Fruit fly (Drosophila melanogaster) whole organism, embryonic: ENCODE data around the gene CG8281.

Source experiments
- BtbVII ChIP-seq: fragments of 200-800 bp; sonication (Bioruptor generic); optimal IDR thresholded peaks from 3 replicates; lab custom pipeline; 2017; ENCODE audit warnings: missing biosample characterization, mild to moderate bottlenecking, missing genetic modification characterization
- CG10209 ChIP-seq: fragments of 200-800 bp; sonication (Bioruptor generic); optimal IDR thresholded peaks from 3 replicates; lab custom pipeline; 2017; ENCODE audit warnings: missing biosample characterization, mild to moderate bottlenecking, missing genetic modification characterization, missing genetic modification reagents
- CG11560 ChIP-seq: fragments of 200-800 bp; sonication (Bioruptor generic); IDR thresholded peaks from 3 replicates; pipeline ENCODE4 v1.3.6; 2022; ENCODE audit warnings: missing biosample characterization, missing genetic modification characterization
- CG12155 ChIP-seq: fragments of 200-800 bp; sonication (Bioruptor generic); optimal IDR thresholded peaks from 3 replicates; lab custom pipeline; 2016; ENCODE audit warnings: missing biosample characterization, missing genetic modification characterization
- CG13296 ChIP-seq: fragments of 200-800 bp; sonication (Bioruptor generic); optimal IDR thresholded peaks from 3 replicates; lab custom pipeline; 2018; ENCODE audit warnings: missing biosample characterization, mild to moderate bottlenecking, missing genetic modification characterization
- CG13624 ChIP-seq: fragments of 200-800 bp; sonication (Bioruptor generic); optimal IDR thresholded peaks from 2 replicates; lab custom pipeline; 2016; ENCODE audit warnings: missing biosample characterization, missing genetic modification characterization
- CG14667 ChIP-seq: fragments of 200-800 bp; sonication (Bioruptor generic); IDR thresholded peaks from 2 replicates; pipeline ENCODE4 v1.3.6; 2022; ENCODE audit warnings: missing biosample characterization, missing genetic modification characterization
- CG15269 ChIP-seq: fragments of 200-800 bp; sonication (Bioruptor generic); optimal IDR thresholded peaks from 2 replicates; lab custom pipeline; 2018; ENCODE audit warnings: missing biosample characterization, mild to moderate bottlenecking, missing genetic modification characterization, moderate library complexity
- CG16779 ChIP-seq: fragments of 200-800 bp; sonication (Bioruptor generic); IDR thresholded peaks from 2 replicates; pipeline ENCODE4 v1.3.6; 2022; ENCODE audit warnings: missing biosample characterization, missing genetic modification characterization
- CG17359 ChIP-seq: fragments of 200-800 bp; sonication (Bioruptor generic); optimal IDR thresholded peaks from 3 replicates; lab custom pipeline; 2018; ENCODE audit warnings: missing biosample characterization, mild to moderate bottlenecking, missing genetic modification characterization, moderate library complexity
- CG17568 ChIP-seq: fragments of 200-800 bp; sonication (Bioruptor generic); optimal IDR thresholded peaks from 2 replicates; lab custom pipeline; 2018; ENCODE audit warnings: missing biosample characterization, mild to moderate bottlenecking, missing genetic modification characterization, moderate library complexity
- CG18262 ChIP-seq: fragments of 200-800 bp; optimal IDR thresholded peaks from 3 replicates; lab custom pipeline; 2019; ENCODE audit warnings: missing biosample characterization, mild to moderate bottlenecking, missing genetic modification characterization, moderate library complexity
- CG1832 ChIP-seq: fragments of 200-800 bp; sonication (Bioruptor generic); optimal IDR thresholded peaks from 2 replicates; lab custom pipeline; 2017; ENCODE audit warnings: missing biosample characterization, mild to moderate bottlenecking, missing genetic modification characterization, inconsistent platforms
- CG18476 ChIP-seq: fragments of 200-800 bp; sonication (Bioruptor generic); optimal IDR thresholded peaks from 2 replicates; lab custom pipeline; 2016; ENCODE audit warnings: missing biosample characterization, mild to moderate bottlenecking, missing genetic modification characterization
- CG30431 ChIP-seq: fragments of 200-800 bp; sonication (Bioruptor generic); optimal IDR thresholded peaks from 2 replicates; lab custom pipeline; 2017; ENCODE audit warnings: missing biosample characterization, missing genetic modification characterization
- CG3838 ChIP-seq: fragments of 200-800 bp; sonication (Bioruptor generic); optimal IDR thresholded peaks from 3 replicates; lab custom pipeline; 2016; ENCODE audit warnings: missing biosample characterization, missing genetic modification characterization
- CG42726 ChIP-seq: fragments of 200-800 bp; sonication (Bioruptor generic); IDR thresholded peaks from 2 replicates; pipeline ENCODE4 v1.3.6; 2022; ENCODE audit warnings: missing biosample characterization, missing genetic modification characterization; ENCODE audit not compliant: partially characterized antibody
- CG4730 ChIP-seq: fragments of 200-800 bp; sonication (Bioruptor generic); IDR thresholded peaks from 2 replicates; pipeline ENCODE4 v1.3.6; 2022; ENCODE audit warnings: missing biosample characterization, missing genetic modification characterization
- CG8359 ChIP-seq: fragments of 200-800 bp; sonication (Bioruptor generic); optimal IDR thresholded peaks from 2 replicates; lab custom pipeline; 2017; ENCODE audit warnings: missing biosample characterization, mild to moderate bottlenecking, missing genetic modification characterization, borderline replicate concordance
- CG9727 ChIP-seq: fragments of 200-800 bp; sonication (Bioruptor generic); optimal IDR thresholded peaks from 3 replicates; lab custom pipeline; 2017; ENCODE audit warnings: missing biosample characterization, mild to moderate bottlenecking, missing genetic modification characterization
- CrebB ChIP-seq: fragments of 200-800 bp; sonication (Bioruptor generic); optimal IDR thresholded peaks from 3 replicates; lab custom pipeline; 2018; ENCODE audit warnings: missing biosample characterization, mild to moderate bottlenecking, missing genetic modification characterization
- D19A ChIP-seq: fragments of 200-800 bp; optimal IDR thresholded peaks from 3 replicates; lab custom pipeline; 2019; ENCODE audit warnings: missing biosample characterization, mild to moderate bottlenecking, missing genetic modification characterization, moderate library complexity
- Dad ChIP-seq: fragments of 200-800 bp; sonication (Bioruptor generic); optimal IDR thresholded peaks from 3 replicates; lab custom pipeline; 2016; ENCODE audit warnings: missing biosample characterization, missing genetic modification characterization
- Dll ChIP-seq: fragments of 200-800 bp; sonication (Bioruptor generic); IDR thresholded peaks from 4 replicates; pipeline ENCODE4 v1.3.6; 2022; ENCODE audit warnings: missing biosample characterization, missing genetic modification characterization; ENCODE audit not compliant: partially characterized antibody
- Drgx ChIP-seq: fragments of 200-800 bp; sonication (Bioruptor generic); IDR thresholded peaks from 2 replicates; pipeline ENCODE4 v1.3.6; 2022; ENCODE audit warnings: missing biosample characterization, missing genetic modification characterization
- GATAe ChIP-seq: fragments of 200-800 bp; sonication (Bioruptor generic); conservative IDR thresholded peaks from 2 replicates; pipeline ENCODE4 v1.3.6; 2022; ENCODE audit warnings: missing biosample characterization, missing genetic modification characterization
- Hr78 ChIP-seq, 2 experiments: fragments of 200-800 bp in 1 of 2; fragments of >200 bp in 1 of 2; sonication (Bioruptor generic) in 1 of 2; optimal IDR thresholded peaks; 2 replicates each; lab custom pipeline; 2017 to 2019; ENCODE audit warnings: missing biosample characterization in 2 of 2, missing genetic modification characterization in 2 of 2, mild to moderate bottlenecking in 1 of 2, moderate library complexity in 1 of 2
- Jarid2 ChIP-seq: fragments of 200-800 bp; sonication (Bioruptor generic); optimal IDR thresholded peaks from 3 replicates; lab custom pipeline; 2017; ENCODE audit warnings: mild to moderate bottlenecking, missing biosample characterization, missing genetic modification reagents, missing genetic modification characterization
- Mad ChIP-seq: fragments of 200-800 bp; sonication (Bioruptor generic); optimal IDR thresholded peaks from 2 replicates; lab custom pipeline; 2016; ENCODE audit warnings: missing biosample characterization, missing genetic modification characterization
- Meics ChIP-seq: fragments of 200-800 bp; sonication (Bioruptor generic); optimal IDR thresholded peaks from 2 replicates; lab custom pipeline; 2017; ENCODE audit warnings: missing biosample characterization, mild to moderate bottlenecking, missing genetic modification characterization
- Mrtf ChIP-seq: fragments of 200-800 bp; sonication (Bioruptor generic); IDR thresholded peaks from 3 replicates; pipeline ENCODE4 v1.3.6; 2022; ENCODE audit warnings: missing biosample characterization, missing genetic modification characterization
- Sry-δ ChIP-seq: fragments of 200-800 bp; sonication (Bioruptor generic); optimal IDR thresholded peaks from 2 replicates; lab custom pipeline; 2016; ENCODE audit warnings: missing biosample characterization, missing genetic modification characterization
- Trl ChIP-seq, 3 experiments: fragments of >200 bp in 2 of 3; fragments of 200-800 bp in 1 of 3; sonication (Bioruptor generic) in 1 of 3; optimal IDR thresholded peaks; 2 replicates in 1 of 3; 3 replicates in 2 of 3; lab custom pipeline; 2016 to 2017; ENCODE audit warnings: missing biosample characterization in 1 of 3, missing genetic modification characterization in 1 of 3
- YL-1 ChIP-seq: fragments of 200-800 bp; sonication (Bioruptor generic); optimal IDR thresholded peaks from 3 replicates; lab custom pipeline; 2017; ENCODE audit warnings: missing biosample characterization, mild to moderate bottlenecking, missing genetic modification characterization
- da ChIP-seq: fragments of 200-800 bp; sonication (Bioruptor generic); optimal IDR thresholded peaks from 2 replicates; lab custom pipeline; 2016; ENCODE audit warnings: missing biosample characterization, missing genetic modification characterization
- dimm ChIP-seq: fragments of 200-800 bp; sonication (Bioruptor generic); IDR thresholded peaks from 2 replicates; pipeline ENCODE4 v1.3.6; 2022; ENCODE audit warnings: missing biosample characterization, missing genetic modification characterization
- eyg ChIP-seq: fragments of 200-800 bp; sonication (Bioruptor generic); optimal IDR thresholded peaks from 3 replicates; lab custom pipeline; 2016; ENCODE audit warnings: missing biosample characterization, missing genetic modification characterization
- fd102C ChIP-seq: fragments of 200-800 bp; sonication (Bioruptor generic); optimal IDR thresholded peaks from 2 replicates; lab custom pipeline; 2018; ENCODE audit warnings: missing biosample characterization, mild to moderate bottlenecking, missing genetic modification characterization, moderate library complexity
- fru ChIP-seq: fragments of >200 bp; optimal IDR thresholded peaks from 2 replicates; lab custom pipeline; 2017
- her ChIP-seq: fragments of 200-800 bp; sonication (Bioruptor generic); optimal IDR thresholded peaks from 2 replicates; lab custom pipeline; 2016; ENCODE audit warnings: missing biosample characterization, missing genetic modification characterization
- lola ChIP-seq, 3 experiments: fragments of >200 bp in 2 of 3; fragments of 200-800 bp in 1 of 3; sonication (Bioruptor generic) in 1 of 3; optimal IDR thresholded peaks; 2 replicates each; lab custom pipeline; 2017 to 2019; ENCODE audit warnings: missing biosample characterization in 3 of 3, missing genetic modification characterization in 3 of 3, mild to moderate bottlenecking in 1 of 3, moderate library complexity in 1 of 3
- org-1 ChIP-seq: fragments of 200-800 bp; sonication (Bioruptor generic); optimal IDR thresholded peaks from 2 replicates; lab custom pipeline; 2017; ENCODE audit warnings: missing biosample characterization, missing genetic modification characterization
- pros ChIP-seq: fragments of 200-800 bp; sonication (Bioruptor generic); optimal IDR thresholded peaks from 3 replicates; lab custom pipeline; 2019; ENCODE audit warnings: missing biosample characterization, mild to moderate bottlenecking, missing genetic modification characterization, moderate library complexity
- seq ChIP-seq: fragments of 200-800 bp; sonication (Bioruptor generic); IDR thresholded peaks from 2 replicates; pipeline ENCODE4 v1.3.6; 2022; ENCODE audit warnings: missing biosample characterization, missing genetic modification characterization
- sim ChIP-seq: fragments of 200-800 bp; sonication (Bioruptor generic); IDR thresholded peaks from 2 replicates; pipeline ENCODE4 v1.3.6; 2022; ENCODE audit warnings: missing biosample characterization, missing genetic modification characterization
- tap ChIP-seq: fragments of 200-800 bp; optimal IDR thresholded peaks from 3 replicates; lab custom pipeline; 2019; ENCODE audit warnings: missing biosample characterization, mild to moderate bottlenecking, missing genetic modification characterization, moderate library complexity
- tup ChIP-seq: fragments of 200-800 bp; sonication (Bioruptor generic); optimal IDR thresholded peaks from 2 replicates; lab custom pipeline; 2016; ENCODE audit warnings: missing biosample characterization, mild to moderate bottlenecking, missing genetic modification characterization, moderate library complexity
- twi ChIP-seq: fragments of 200-800 bp; optimal IDR thresholded peaks from 2 replicates; lab custom pipeline; 2019; ENCODE audit warnings: missing biosample characterization, mild to moderate bottlenecking, missing genetic modification characterization, moderate library complexity

Gene CG8281

dm6 chr3L:7903489-7904150 lies 8.6 kb upstream of the CG8281 start (continued):
- peak; percentile 67 for TF ChIP-seq CG30431 (GFP tag; lab: Kevin White, UChicago)
- TF ChIP-seq CG11560 (tag; lab: Robert Waterston, UW): 0 out of 3 replicates have a peak, but pooled peaks have one; percentile 19
- peak; percentile 88 for TF ChIP-seq tap (tag; lab: Kevin White, UChicago)
- peak; percentile 63 for TF ChIP-seq CG12155 (GFP tag; lab: Kevin White, UChicago)
- peak in 1 of 3 experiments; percentile 89 for TF ChIP-seq lola (GFP tag; optimal IDR thresholded peaks at IDR 0.05; lab: Kevin White, UChicago)
- TF ChIP-seq CG18476: peak; percentile 80
- peak; percentile 71 for TF ChIP-seq dimm (GFP tag; lab: Robert Waterston, UW)
- peak; percentile 87 for TF ChIP-seq CG10209 (GFP tag; lab: Kevin White, UChicago)
- no peak for TF ChIP-seq Dll
- no peak for TF ChIP-seq CG1832
- TF ChIP-seq Drgx (GFP tag; lab: Robert Waterston, UW): peak; percentile 78
- peak; percentile 62 for TF ChIP-seq tup (GFP tag; lab: Kevin White, UChicago)
- peak; percentile 58 for TF ChIP-seq CG13296
- peak; percentile 79 for TF ChIP-seq twi
- peak in 1 of 2 experiments; percentile 79 for TF ChIP-seq Hr78 (GFP tag; optimal IDR thresholded peaks at IDR 0.05; lab: Kevin White, UChicago)
- TF ChIP-seq Mad (GFP tag; lab: Kevin White, UChicago): peak; percentile 2
- peak; percentile 86 for TF ChIP-seq CG13624 (GFP tag; lab: Kevin White, UChicago)
- TF ChIP-seq CG8359 (GFP tag; lab: Kevin White, UChicago): peak; percentile 78
- no peak for TF ChIP-seq Trl (optimal IDR thresholded peaks at IDR 0.05; lab: Kevin White, UChicago)
- TF ChIP-seq Trl (GFP tag; optimal IDR thresholded peaks at IDR 0.05; lab: Kevin White, UChicago): peak; percentile 86
- TF ChIP-seq fd102C (GFP tag; lab: Kevin White, UChicago): peak; percentile 21
- TF ChIP-seq sim (GFP tag; lab: Robert Waterston, UW): peak; percentile 89
- peak; percentile 37 for TF ChIP-seq Sry-δ (GFP tag; lab: Kevin White, UChicago)
- TF ChIP-seq CrebB: peak; percentile 62
- TF ChIP-seq CG17359 (tag; lab: Kevin White, UChicago): peak; percentile 93
- peak; percentile 48 for TF ChIP-seq Jarid2 (GFP tag; lab: Kevin White, UChicago)
- TF ChIP-seq eyg (GFP tag; lab: Kevin White, UChicago): peak; percentile 72
- TF ChIP-seq CG42726 (GFP tag; lab: Robert Waterston, UW): no peak
- peak; percentile 63 for TF ChIP-seq her (GFP tag; lab: Kevin White, UChicago)
- TF ChIP-seq CG18262 (tag; lab: Kevin White, UChicago): peak; percentile 93
- TF ChIP-seq CG15269 (tag; lab: Kevin White, UChicago): peak; percentile 85
- TF ChIP-seq da (GFP tag; lab: Kevin White, UChicago): peak; percentile 58
- TF ChIP-seq CG17568: peak; percentile 80
- peak; percentile 72 for TF ChIP-seq org-1
- peak; percentile 71 for TF ChIP-seq BtbVII (GFP tag; lab: Kevin White, UChicago)
- TF ChIP-seq CG4730 (GFP tag; lab: Robert Waterston, UW): peak; percentile 70
- peak; percentile 86 for TF ChIP-seq D19A (tag; lab: Kevin White, UChicago)
- TF ChIP-seq CG14667 (GFP tag; lab: Robert Waterston, UW): peak; percentile 70
- TF ChIP-seq CG3838 (GFP tag; lab: Kevin White, UChicago): peak; percentile 75
- TF ChIP-seq seq: peak; percentile 77
- no peak for TF ChIP-seq CG16779 (GFP tag; lab: Robert Waterston, UW)
- TF ChIP-seq Mrtf: peak; percentile 72; the same call in 2 of the 3 replicates
- TF ChIP-seq GATAe (GFP tag; lab: Robert Waterston, UW): 0 out of 2 replicates have a peak, but pooled peaks have one; percentile 25
- peak; percentile 73 for TF ChIP-seq Meics
- TF ChIP-seq CG9727: peak; percentile 90
- TF ChIP-seq Dad (GFP tag; lab: Kevin White, UChicago): peak; percentile 73
- TF ChIP-seq pros (GFP tag; lab: Kevin White, UChicago): peak; percentile 7
- TF ChIP-seq YL-1 (GFP tag; lab: Kevin White, UChicago): peak; percentile 6
- no peak for TF ChIP-seq fru
